Worm (Caenorhabditis elegans): ENCODE data around the gene str-32.
"Not testable (repeated sequence)": the region's sequence is repeated elsewhere in the genome, so short reads cannot be mapped to it uniquely, and the experiment has no call there.

The str-32 gene

DNA sequence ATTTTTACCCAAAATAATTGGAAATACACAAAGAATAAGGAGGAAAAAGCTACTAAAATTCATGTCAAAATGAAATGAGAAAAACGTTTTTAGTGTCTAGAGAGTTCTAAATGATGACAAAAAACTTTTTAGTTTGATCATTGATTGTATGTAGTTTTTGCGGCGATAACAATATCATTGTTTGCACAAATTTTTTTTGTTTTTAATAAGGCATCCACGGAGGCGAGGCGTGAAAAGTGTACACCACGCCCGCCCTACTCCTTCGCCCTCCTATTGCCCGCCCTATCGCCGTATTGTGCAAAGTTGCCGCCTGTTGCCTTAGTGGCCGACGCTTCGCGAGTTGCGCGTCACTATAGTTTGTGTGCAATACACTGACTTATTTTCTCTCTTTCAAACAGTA is 18.7 kb upstream of the str-32 start, which contains the start of gene ugt-10:
TSS of gene ugt-10 (minus strand) at position 101 of the 400 bp plus-strand sequence.
- not testable (repeated sequence) for TF ChIP-seq elt-1 (tag; optimal IDR thresholded peaks at IDR 0.05); unc-62 (GFP tag; optimal IDR thresholded peaks at IDR 0.05); nhr-21 (tag; optimal IDR thresholded peaks at IDR 0.05)

DNA sequence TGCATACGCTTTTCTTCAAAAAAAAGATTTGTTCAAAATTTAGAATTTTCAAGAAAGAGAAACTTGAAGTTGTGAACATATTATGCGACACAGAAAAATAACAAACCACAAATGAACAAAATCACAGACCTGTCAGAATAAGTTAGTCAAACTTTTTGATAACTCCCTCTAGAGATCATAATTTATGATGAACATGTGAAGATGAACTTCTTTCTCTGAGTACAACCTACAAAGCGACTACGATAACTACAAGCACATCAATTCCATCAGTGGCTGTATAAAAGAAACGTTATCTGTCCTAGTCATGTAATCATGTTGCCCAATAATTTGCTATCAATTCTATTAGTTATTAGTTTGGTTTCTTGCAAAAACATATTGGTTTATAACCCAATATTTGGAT is 14.5 kb upstream of the str-32 start, which contains the start of gene ugt-9:
TSS of gene ugt-9 (plus strand) at position 305 of the 400 bp plus-strand sequence.
- TF ChIP-seq nhr-25 (tag; optimal IDR thresholded peaks at IDR 0.05) (peak; percentile 64), sma-9 (GFP tag; optimal IDR thresholded peaks at IDR 0.05) (peak; percentile 84), sma-9 (tag; optimal IDR thresholded peaks at IDR 0.05) (no peak), mdl-1 (tag; optimal IDR thresholded peaks at IDR 0.05) (no peak), sma-3 (GFP tag; optimal IDR thresholded peaks at IDR 0.05) (peak; percentile 51)

DNA sequence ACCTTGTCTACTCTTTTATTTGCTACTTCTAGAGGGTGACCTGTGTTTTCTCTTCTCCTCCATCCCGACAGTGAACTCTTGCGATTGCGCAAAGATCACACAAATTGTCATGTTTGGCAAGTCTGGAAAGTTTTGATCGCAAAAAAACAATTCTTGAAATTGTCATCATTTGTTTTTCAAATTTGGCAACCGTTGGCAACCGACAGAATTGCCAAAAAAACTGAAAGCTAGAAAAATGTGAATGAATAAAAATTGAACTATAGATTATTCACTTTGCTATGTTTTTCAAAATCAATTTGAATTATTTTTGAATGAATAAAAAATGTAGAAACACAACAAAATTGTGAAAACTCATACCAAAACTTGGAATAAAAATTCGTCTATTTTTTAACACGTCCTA is 13.7 kb upstream of the str-32 start, which contains the start of gene ugt-11:
TSS of gene ugt-11 (minus strand) at position 101 of the 400 bp plus-strand sequence.
- TF ChIP-seq mab-5 (tag; optimal IDR thresholded peaks at IDR 0.05), result no peak
- TF ChIP-seq mbf-1 (tag; optimal IDR thresholded peaks at IDR 0.05), result no peak
- TF ChIP-seq C34F6.9 (tag; optimal IDR thresholded peaks at IDR 0.05), result no peak
- TF ChIP-seq fos-1 (tag; optimal IDR thresholded peaks at IDR 0.05), result no peak

DNA sequence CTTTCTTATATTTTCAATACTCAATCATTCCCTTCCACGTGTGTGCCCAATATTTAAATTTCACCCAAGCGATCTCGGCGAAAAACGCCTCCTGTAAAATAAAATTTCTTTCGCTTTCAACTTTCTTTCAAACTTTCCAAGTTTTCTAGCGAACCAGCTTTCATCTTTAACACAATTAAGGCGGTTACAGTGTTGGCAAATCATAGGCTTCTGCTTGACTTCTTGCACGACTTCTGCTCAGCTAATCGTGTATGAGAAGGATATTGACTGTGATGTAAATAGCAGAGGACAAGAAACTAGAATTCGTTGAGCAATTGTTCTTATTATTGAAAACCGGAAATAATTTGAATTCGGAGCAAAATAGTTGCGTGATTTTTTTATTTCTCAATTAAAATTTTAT is 10.0 kb upstream of the str-32 start:
- TF ChIP-seq nhr-10 (tag; optimal IDR thresholded peaks at IDR 0.05) (no peak), nhr-77 (tag; optimal IDR thresholded peaks at IDR 0.05) (no peak), nhr-12 (tag; optimal IDR thresholded peaks at IDR 0.05) (no peak), mab-5 (tag; optimal IDR thresholded peaks at IDR 0.05) (no peak), peb-1 (tag; optimal IDR thresholded peaks at IDR 0.05) (no peak), Y55F3AM.14 (GFP tag; optimal IDR thresholded peaks at IDR 0.05) (no peak), skn-1 (tag; optimal IDR thresholded peaks at IDR 0.05) (no peak), C34F6.9 (tag; optimal IDR thresholded peaks at IDR 0.05) (no peak), unc-55 (GFP tag; optimal IDR thresholded peaks at IDR 0.05) (no peak), elt-3 (tag; optimal IDR thresholded peaks at IDR 0.05) (no peak), lsy-2 (tag; optimal IDR thresholded peaks at IDR 0.05) (no peak), nhr-21 (tag; optimal IDR thresholded peaks at IDR 0.05) (no peak), nhr-23 (tag; optimal IDR thresholded peaks at IDR 0.05) (no peak), elt-1 (tag; optimal IDR thresholded peaks at IDR 0.05) (no peak), ztf-1 (GFP tag; conservative IDR thresholded peaks at IDR 0.05) (no peak), nhr-25 (tag; optimal IDR thresholded peaks at IDR 0.05) (no peak)

DNA sequence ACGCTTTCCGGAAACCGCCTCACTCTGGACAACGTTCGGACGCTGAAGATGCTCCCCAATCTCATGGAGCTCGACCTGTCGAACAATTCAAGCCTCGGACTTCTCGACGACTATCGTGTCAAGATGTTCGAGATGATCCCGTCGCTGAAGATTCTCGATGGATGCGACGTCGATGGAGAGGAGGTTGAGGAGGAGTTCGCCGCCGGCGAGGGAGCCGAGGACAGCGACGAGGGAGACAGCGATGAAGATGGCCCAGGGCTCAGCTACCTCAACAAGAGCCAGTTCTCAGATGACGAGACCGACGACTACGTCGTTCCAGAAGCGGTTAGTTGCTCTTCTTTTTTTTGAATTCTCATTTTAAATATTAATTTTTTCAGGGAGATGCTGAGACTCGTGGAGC is 9.5 kb upstream of the str-32 start:
- TF ChIP-seq ceh-82 (tag; optimal IDR thresholded peaks at IDR 0.05), result no peak
- no peak for TF ChIP-seq lsy-2 (tag; optimal IDR thresholded peaks at IDR 0.05)
- TF ChIP-seq unc-62 (GFP tag; optimal IDR thresholded peaks at IDR 0.05), result no peak
- TF ChIP-seq zag-1 (tag; optimal IDR thresholded peaks at IDR 0.05), result no peak
- TF ChIP-seq lin-11 (tag; optimal IDR thresholded peaks at IDR 0.05), result no peak

DNA sequence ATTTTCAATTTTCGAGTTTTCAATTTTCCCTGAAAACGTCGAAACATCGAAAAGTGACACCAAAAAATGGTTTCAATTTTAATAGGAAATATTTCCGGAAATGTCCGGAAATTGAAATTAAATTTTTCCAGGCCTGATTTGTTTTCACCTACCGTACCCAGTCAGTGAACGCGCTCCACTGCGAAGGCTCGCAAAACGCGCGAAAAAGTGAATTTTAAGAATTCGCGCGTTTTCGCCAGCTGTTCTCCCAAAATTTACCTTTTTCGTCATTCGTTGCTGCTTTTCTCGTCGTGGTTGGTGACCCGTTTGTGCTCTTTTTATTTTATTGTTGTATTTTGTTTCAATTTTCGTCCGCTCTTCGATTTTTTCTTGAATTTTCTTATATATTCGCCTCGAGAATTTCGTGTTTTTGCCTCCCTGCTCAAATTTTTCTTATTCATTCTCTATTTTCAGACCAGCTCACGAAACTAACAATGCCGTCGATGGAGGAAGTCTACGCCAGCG is 8.8 kb upstream of the str-32 start, which contains the start of gene T19H12.2:
TSS of gene T19H12.2 (plus strand) at position 454 of the 504 bp plus-strand sequence.
- TF ChIP-seq egl-27 (tag; optimal IDR thresholded peaks at IDR 0.05), result no peak
- TF ChIP-seq blmp-1 (tag; optimal IDR thresholded peaks at IDR 0.05; ENCODE audit: insufficient read depth), result no peak
- TF ChIP-seq ztf-1 (GFP tag; conservative IDR thresholded peaks at IDR 0.05), result no peak
- no peak for TF ChIP-seq nhr-21 (tag; optimal IDR thresholded peaks at IDR 0.05)
- TF ChIP-seq aly-2 (tag; optimal IDR thresholded peaks at IDR 0.05), result no peak
- TF ChIP-seq mdl-1 (tag; optimal IDR thresholded peaks at IDR 0.05), result no peak
- TF ChIP-seq crh-2 (tag; optimal IDR thresholded peaks at IDR 0.05), result no peak
- no peak for TF ChIP-seq ceh-82 (tag; optimal IDR thresholded peaks at IDR 0.05)
- no peak for TF ChIP-seq mab-5 (tag; optimal IDR thresholded peaks at IDR 0.05)
- TF ChIP-seq nhr-237 (tag; optimal IDR thresholded peaks at IDR 0.05), result no peak
- no peak for TF ChIP-seq gmeb-1 (tag; optimal IDR thresholded peaks at IDR 0.05)
- no peak for TF ChIP-seq ama-1 (optimal IDR thresholded peaks at IDR 0.05)

Data from whole organism, L2 larva.